In the genomic region with DNA sequence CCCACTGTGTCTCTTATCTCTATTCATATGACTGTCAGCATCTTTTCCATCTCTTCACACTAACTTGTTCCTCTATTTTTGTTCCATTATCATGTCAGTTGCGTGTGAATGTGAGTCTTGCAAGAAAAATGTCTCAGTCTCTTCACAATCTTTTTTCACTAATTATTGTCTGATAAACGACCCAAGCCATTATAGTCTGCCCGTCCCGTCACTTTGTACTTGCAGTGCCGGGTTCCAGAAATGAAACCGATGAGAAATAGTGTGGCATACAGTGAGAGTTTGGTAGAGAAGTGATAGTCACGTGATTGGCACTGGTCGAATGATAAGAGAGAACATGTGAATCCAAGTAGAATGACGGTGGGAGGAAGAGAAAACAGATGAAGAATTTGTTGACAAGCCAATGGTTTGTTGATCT, we compare ENCODE assay signal across 5 worm cellular contexts.
TF ChIP-seq lines count a peak whose summit lies in the region.

No protein-coding gene starts in this region.

TF ChIP-seq in whole organism, L1 larva, 84 proteins besides CTCF, POLR2A, EP300 and RAD21 (continued from another document and continues in another):
- peak; percentile 83 for TF ChIP-seq unc-130 (tag; optimal IDR thresholded peaks at IDR 0.05; lab: Kevin White, UChicago)
- TF ChIP-seq pag-3 (tag; optimal IDR thresholded peaks at IDR 0.05; lab: Kevin White, UChicago; ENCODE audit: borderline replicate concordance, insufficient read depth): no peak
- TF ChIP-seq F16B12.6 (tag; optimal IDR thresholded peaks at IDR 0.05; lab: Kevin White, UChicago): no peak
- no peak for TF ChIP-seq nhr-84 (tag; optimal IDR thresholded peaks at IDR 0.05; lab: Kevin White, UChicago)
- peak; percentile 21 to 52 for TF ChIP-seq efl-1 (optimal IDR thresholded peaks at IDR 0.05; lab: Kevin White, UChicago)
- peak in 1 of 2 experiments; percentile 95 for TF ChIP-seq efl-1 (GFP tag; optimal IDR thresholded peaks at IDR 0.05 in 1 of 2; lab: Kevin White, UChicago)
- TF ChIP-seq jun-1 (tag; optimal IDR thresholded peaks at IDR 0.05; lab: Kevin White, UChicago): peak; percentile 81
- TF ChIP-seq tlp-1 (tag; optimal IDR thresholded peaks at IDR 0.05; lab: Kevin White, UChicago): peak; percentile 78
- TF ChIP-seq C34B4.2 (tag; optimal IDR thresholded peaks at IDR 0.05; lab: Kevin White, UChicago): no peak
- TF ChIP-seq tbx-2 (tag; optimal IDR thresholded peaks at IDR 0.05; lab: Kevin White, UChicago): peak; percentile 90
- TF ChIP-seq skn-1 (tag; optimal IDR thresholded peaks at IDR 0.05; lab: Kevin White, UChicago): peak; percentile 49
- peak; percentile 90 for TF ChIP-seq nhr-19 (GFP tag; conservative IDR thresholded peaks at IDR 0.05; lab: Robert Waterston, UW)
- TF ChIP-seq mep-1 (tag; optimal IDR thresholded peaks at IDR 0.05; lab: Kevin White, UChicago): peak; percentile 83
- TF ChIP-seq pax-3 (tag; optimal IDR thresholded peaks at IDR 0.05; lab: Kevin White, UChicago): peak; percentile 40
- TF ChIP-seq egl-13 (tag; optimal IDR thresholded peaks at IDR 0.05; lab: Kevin White, UChicago): peak; percentile 2
- TF ChIP-seq nhr-237 (tag; optimal IDR thresholded peaks at IDR 0.05; lab: Kevin White, UChicago): no peak
- TF ChIP-seq unc-86 (tag; optimal IDR thresholded peaks at IDR 0.05; lab: Kevin White, UChicago): no peak
- TF ChIP-seq sox-4 (tag; optimal IDR thresholded peaks at IDR 0.05; lab: Kevin White, UChicago): peak; percentile 6
- no peak for TF ChIP-seq ztf-11 (tag; optimal IDR thresholded peaks at IDR 0.05; lab: Kevin White, UChicago)
- peak in 1 of 2 experiments; percentile 95 for TF ChIP-seq mdl-1 (tag; optimal IDR thresholded peaks at IDR 0.05; lab: Kevin White, UChicago)
- TF ChIP-seq vab-15 (tag; optimal IDR thresholded peaks at IDR 0.05; lab: Kevin White, UChicago): peak; percentile 78
- TF ChIP-seq efl-3 (GFP tag; optimal IDR thresholded peaks at IDR 0.05; lab: Kevin White, UChicago): no peak
- peak; percentile 69 for TF ChIP-seq mef-2 (tag; optimal IDR thresholded peaks at IDR 0.05; lab: Kevin White, UChicago)
- peak; percentile 28 to 57 for TF ChIP-seq egl-27 (tag; optimal IDR thresholded peaks at IDR 0.05; lab: Kevin White, UChicago)
- no peak for TF ChIP-seq fkh-4 (tag; optimal IDR thresholded peaks at IDR 0.05; lab: Kevin White, UChicago; ENCODE audit: borderline replicate concordance)

TF ChIP-seq in whole organism, L2 larva, 48 proteins besides CTCF, POLR2A, EP300 and RAD21 (continued from another document):
- TF ChIP-seq unc-62 (GFP tag; optimal IDR thresholded peaks at IDR 0.05; lab: Kevin White, UChicago): peak; percentile 63
- TF ChIP-seq egl-27 (tag; optimal IDR thresholded peaks at IDR 0.05; lab: Kevin White, UChicago): peak; percentile 95
- TF ChIP-seq sma-9 (GFP tag; optimal IDR thresholded peaks at IDR 0.05; lab: Kevin White, UChicago): peak; percentile 99
- TF ChIP-seq sma-9 (tag; optimal IDR thresholded peaks at IDR 0.05; lab: Kevin White, UChicago): peak; percentile 50
- peak; percentile 46 for TF ChIP-seq nhr-77 (tag; optimal IDR thresholded peaks at IDR 0.05; lab: Kevin White, UChicago)
- peak; percentile 78 for TF ChIP-seq blmp-1 (tag; optimal IDR thresholded peaks at IDR 0.05; lab: Kevin White, UChicago; ENCODE audit: insufficient read depth)
- TF ChIP-seq mdl-1 (tag; optimal IDR thresholded peaks at IDR 0.05; lab: Kevin White, UChicago): peak; percentile 94 to 96
- no peak for TF ChIP-seq lin-39 (tag; optimal IDR thresholded peaks at IDR 0.05; lab: Kevin White, UChicago)
- no peak for TF ChIP-seq ceh-16 (tag; optimal IDR thresholded peaks at IDR 0.05; lab: Kevin White, UChicago)
- no peak for TF ChIP-seq elt-1 (tag; optimal IDR thresholded peaks at IDR 0.05; lab: Kevin White, UChicago)
- TF ChIP-seq zag-1 (tag; optimal IDR thresholded peaks at IDR 0.05; lab: Kevin White, UChicago): no peak

TF ChIP-seq in whole organism, L3 larva, 47 proteins besides CTCF, POLR2A, EP300 and RAD21 (continued from another document):
- no peak for TF ChIP-seq lin-15B (tag; optimal IDR thresholded peaks at IDR 0.05; lab: Kevin White, UChicago)
- peak; percentile 86 for TF ChIP-seq mdl-1 (tag; optimal IDR thresholded peaks at IDR 0.05; lab: Kevin White, UChicago)
- TF ChIP-seq ceh-28 (tag; optimal IDR thresholded peaks at IDR 0.05; lab: Kevin White, UChicago): peak; percentile 64
- TF ChIP-seq pqm-1 (tag; optimal IDR thresholded peaks at IDR 0.05; lab: Kevin White, UChicago): peak; percentile 97

TF ChIP-seq in whole organism, L4 larva, 104 proteins besides CTCF, POLR2A, EP300 and RAD21 (continued from another document and continues in another):
- TF ChIP-seq ctbp-1 (GFP tag; IDR thresholded peaks at IDR 0.05; lab: Robert Waterston, UW) (0 out of 2 replicates have a peak, but pooled peaks have one; percentile 42), ama-1 (optimal IDR thresholded peaks at IDR 0.05; lab: Kevin White, UChicago) (no peak), Y75B8A.6 (GFP tag; IDR thresholded peaks at IDR 0.05; lab: Robert Waterston, UW) (0 out of 2 replicates have a peak, but pooled peaks have one; percentile 17), nhr-28 (tag; optimal IDR thresholded peaks at IDR 0.05; lab: Kevin White, UChicago) (peak; percentile 99), ztf-11 (tag; optimal IDR thresholded peaks at IDR 0.05; lab: Kevin White, UChicago) (no peak), F49E8.2 (tag; optimal IDR thresholded peaks at IDR 0.05; lab: Kevin White, UChicago; ENCODE audit: borderline replicate concordance) (no peak), dmd-6 (GFP tag; IDR thresholded peaks at IDR 0.05; lab: Robert Waterston, UW) (peak; percentile 99), zip-2 (tag; optimal IDR thresholded peaks at IDR 0.05; lab: Kevin White, UChicago) (no peak), ZK337.2 (GFP tag; IDR thresholded peaks at IDR 0.05; lab: Robert Waterston, UW) (no peak), spr-3 (GFP tag; optimal IDR thresholded peaks at IDR 0.05; lab: Kevin White, UChicago) (no peak), unc-130 (GFP tag; optimal IDR thresholded peaks at IDR 0.05; lab: Kevin White, UChicago) (no peak), mxl-2 (GFP tag; conservative IDR thresholded peaks at IDR 0.05; lab: Robert Waterston, UW) (peak; percentile 84), fos-1 (tag; optimal IDR thresholded peaks at IDR 0.05; lab: Kevin White, UChicago) (no peak), jun-1 (tag; optimal IDR thresholded peaks at IDR 0.05; lab: Kevin White, UChicago) (peak; percentile 89), madf-9 (GFP tag; conservative IDR thresholded peaks at IDR 0.05; lab: Robert Waterston, UW) (0 out of 2 replicates have a peak, but pooled peaks have one; percentile 3), madf-5 (GFP tag; IDR thresholded peaks at IDR 0.05; lab: Robert Waterston, UW) (no peak), cey-2 (tag; optimal IDR thresholded peaks at IDR 0.05; lab: Kevin White, UChicago; ENCODE audit: borderline replicate concordance, insufficient read depth) (peak; percentile 97), snpc-4 (tag; optimal IDR thresholded peaks at IDR 0.05; lab: Kevin White, UChicago) (no peak), R02D3.7 (tag; optimal IDR thresholded peaks at IDR 0.05; lab: Kevin White, UChicago) (no peak), egl-43 (GFP tag; IDR thresholded peaks at IDR 0.05; lab: Robert Waterston, UW) (no peak), ces-1 (GFP tag; optimal IDR thresholded peaks at IDR 0.05; lab: Kevin White, UChicago) (no peak), gei-8 (GFP tag; optimal IDR thresholded peaks at IDR 0.05; lab: Kevin White, UChicago) (peak; percentile 99), dmd-8 (GFP tag; IDR thresholded peaks at IDR 0.05; lab: Robert Waterston, UW) (no peak), set-16 (GFP tag; IDR thresholded peaks at IDR 0.05; lab: Robert Waterston, UW) (no peak), lin-1 (GFP tag; IDR thresholded peaks at IDR 0.05; lab: Robert Waterston, UW) (peak; percentile 91; the same call in 1 of the 2 replicates), fkh-10 (GFP tag; optimal IDR thresholded peaks at IDR 0.05; lab: Kevin White, UChicago) (no peak), arid-1 (GFP tag; conservative IDR thresholded peaks at IDR 0.05; lab: Robert Waterston, UW) (0 out of 2 replicates have a peak, but pooled peaks have one; percentile 27), unc-62 (GFP tag; optimal IDR thresholded peaks at IDR 0.05 in 1 of 2; lab: Kevin White, UChicago) (peak in 1 of 2 experiments; percentile 69), unc-62 (tag; optimal IDR thresholded peaks at IDR 0.05; lab: Kevin White, UChicago) (peak; percentile 47), hmg-1.1 (GFP tag; IDR thresholded peaks at IDR 0.05; lab: Robert Waterston, UW) (peak; percentile 55), ceh-32 (tag; optimal IDR thresholded peaks at IDR 0.05; lab: Kevin White, UChicago; ENCODE audit: poor library complexity) (no peak), pha-4 (GFP tag; IDR thresholded peaks at IDR 0.05; lab: Robert Waterston, UW) (peak; percentile 75), pha-4 (tag; optimal IDR thresholded peaks at IDR 0.05; lab: Kevin White, UChicago) (no peak), hlh-11 (tag; optimal IDR thresholded peaks at IDR 0.05; lab: Kevin White, UChicago) (peak; percentile 100), F44E2.7 (GFP tag; IDR thresholded peaks at IDR 0.05; lab: Robert Waterston, UW) (no peak), zfp-3 (GFP tag; conservative IDR thresholded peaks at IDR 0.05; lab: Robert Waterston, UW) (peak; percentile 52; the same call in 1 of the 2 replicates), lin-29 (GFP tag; IDR thresholded peaks at IDR 0.05; lab: Robert Waterston, UW) (no peak), T20F7.1 (GFP tag; optimal IDR thresholded peaks at IDR 0.05; lab: Kevin White, UChicago) (peak; percentile 84), rbr-2 (tag; optimal IDR thresholded peaks at IDR 0.05; lab: Kevin White, UChicago) (peak; percentile 34), ceh-44 (GFP tag; IDR thresholded peaks at IDR 0.05; lab: Robert Waterston, UW) (no peak), nhr-11 (tag; optimal IDR thresholded peaks at IDR 0.05; lab: Kevin White, UChicago) (peak; percentile 95), Y48G9A.11 (GFP tag; IDR thresholded peaks at IDR 0.05; lab: Robert Waterston, UW) (no peak), mdl-1 (tag; optimal IDR thresholded peaks at IDR 0.05; lab: Kevin White, UChicago) (peak; percentile 79 to 95), attf-4 (tag; optimal IDR thresholded peaks at IDR 0.05; lab: Kevin White, UChicago) (no peak)

TF ChIP-seq in whole organism, young adult, 124 proteins besides CTCF, POLR2A, EP300 and RAD21 (continued from another document):
- peak; percentile 78 for TF ChIP-seq pha-4 (tag; optimal IDR thresholded peaks at IDR 0.05; lab: Kevin White, UChicago)
